Worm (Caenorhabditis elegans) whole organism, midembryonic: ENCODE measurements around the gene Y113G7B.28.

Experiments
- T22C8.4 ChIP-seq: fragments of 200-800 bp; sonication (Bioruptor generic); IDR thresholded peaks from 2 replicates; pipeline ENCODE4 v1.3.6; 2022; ENCODE audit warnings: missing genetic modification characterization, missing compliant biosample characterization
- cog-1 ChIP-seq: sonication (generic microtip); optimal IDR thresholded peaks from 2 replicates; lab custom pipeline; 2016; ENCODE audit warnings: missing genetic modification characterization, missing compliant biosample characterization
- flt-1 ChIP-seq: fragments of 200-800 bp; sonication (Bioruptor generic); IDR thresholded peaks from 2 replicates; pipeline ENCODE4 v1.3.6; 2022; ENCODE audit warnings: missing genetic modification characterization, missing compliant biosample characterization
- med-1 ChIP-seq: sonication (generic microtip); optimal IDR thresholded peaks from 2 replicates; lab custom pipeline; 2017; ENCODE audit warnings: missing genetic modification characterization, mild to moderate bottlenecking, missing compliant biosample characterization, antibody characterized with exemption, missing genetic modification reagents; ENCODE audit not compliant: insufficient read depth
- ztf-29 ChIP-seq: fragments of 200-800 bp; sonication (Bioruptor generic); IDR thresholded peaks from 2 replicates; pipeline ENCODE4 v1.3.6; 2022; ENCODE audit warnings: missing genetic modification reagents, missing genetic modification characterization, missing compliant biosample characterization

DNA sequence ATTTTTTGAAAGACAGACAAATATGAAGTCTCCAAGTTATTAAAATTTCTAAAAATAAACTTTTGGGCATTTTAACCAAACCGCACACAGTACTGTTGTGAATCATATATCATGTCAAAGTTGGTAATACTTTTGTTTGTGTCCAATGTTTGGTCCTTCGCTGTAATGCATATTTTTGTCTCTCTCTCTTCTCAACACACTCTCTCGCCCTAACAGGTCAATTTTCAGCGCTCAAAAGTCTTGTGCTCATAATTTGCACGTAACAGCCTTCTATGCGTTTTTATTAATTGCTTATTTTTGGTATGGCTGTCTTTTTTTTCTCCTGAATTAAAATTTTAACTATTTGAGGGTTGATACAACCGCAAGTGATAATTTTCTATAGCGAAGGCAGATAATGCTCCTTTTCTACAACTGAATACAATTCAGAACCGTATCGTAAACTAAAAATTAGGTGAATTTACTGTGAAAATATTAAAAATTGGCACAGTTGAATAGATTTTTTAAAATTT, 34.0 kb upstream of the Y113G7B.28 start:
- TF ChIP-seq flt-1 (GFP tag; lab: Robert Waterston, UW) = no peak
- no peak for TF ChIP-seq med-1 (GFP tag; lab: Kevin White, UChicago)
- TF ChIP-seq ztf-29 (GFP tag; lab: Robert Waterston, UW) = no peak
- no peak for TF ChIP-seq T22C8.4 (GFP tag; lab: Robert Waterston, UW)
- no peak for TF ChIP-seq cog-1 (tag; lab: Kevin White, UChicago)
